Worm (Caenorhabditis elegans) whole organism, L4 larva: Measurements from ENCODE around the gene psr-1.

Experiments used
- D1046.2 ChIP-seq: fragments of 200-800 bp; sonication (Bioruptor generic); IDR thresholded peaks from 2 replicates; pipeline ENCODE4 v1.3.6; 2022; ENCODE audit warnings: missing genetic modification characterization, missing compliant biosample characterization
- F10B5.3 ChIP-seq: sonication (generic microtip); optimal IDR thresholded peaks from 2 replicates; lab custom pipeline; 2016; ENCODE audit warnings: mild to moderate bottlenecking, missing genetic modification characterization, missing compliant biosample characterization
- F49E8.2 ChIP-seq: sonication (generic microtip); optimal IDR thresholded peaks from 2 replicates; lab custom pipeline; 2016; ENCODE audit warnings: missing compliant biosample characterization, mild to moderate bottlenecking, missing genetic modification characterization, borderline replicate concordance
- T26A8.4 ChIP-seq: fragments of 200-800 bp; sonication (Bioruptor generic); IDR thresholded peaks from 2 replicates; pipeline ENCODE4 v1.3.6; 2022; ENCODE audit warnings: missing genetic modification characterization, missing compliant biosample characterization
- Y48G9A.11 ChIP-seq: fragments of 200-800 bp; sonication (Bioruptor generic); IDR thresholded peaks from 2 replicates; pipeline ENCODE4 v1.3.6; 2022; ENCODE audit warnings: missing genetic modification reagents, missing genetic modification characterization, missing compliant biosample characterization
- Y5F2A.4 ChIP-seq: fragments of 200-800 bp; sonication (Bioruptor generic); optimal IDR thresholded peaks from 2 replicates; lab custom pipeline; 2018; ENCODE audit warnings: mild to moderate bottlenecking, missing genetic modification characterization, missing compliant biosample characterization
- Y75B8A.6 ChIP-seq: fragments of 200-800 bp; sonication (Bioruptor generic); IDR thresholded peaks from 2 replicates; pipeline ENCODE4 v1.3.6; 2022; ENCODE audit warnings: missing genetic modification reagents, missing genetic modification characterization, missing compliant biosample characterization
- ZK546.5 ChIP-seq, 2 experiments: sonication (generic microtip); optimal IDR thresholded peaks; 2 replicates each; lab custom pipeline; 2017; ENCODE audit warnings: missing biosample characterization in 2 of 2, missing genetic modification characterization in 2 of 2
- aha-1 ChIP-seq: fragments of 150-350 bp; peaks from one replicate; lab custom pipeline; 2014; ENCODE audit warnings: missing biosample characterization, missing genetic modification characterization
- aly-2 ChIP-seq: sonication (generic microtip); optimal IDR thresholded peaks from 2 replicates; lab custom pipeline; 2018; ENCODE audit warnings: missing biosample characterization, missing genetic modification characterization
- ceh-20 ChIP-seq: fragments of 200-800 bp; sonication (Bioruptor generic); IDR thresholded peaks from 2 replicates; pipeline ENCODE4 v1.3.6; 2022; ENCODE audit warnings: missing genetic modification reagents, missing genetic modification characterization, missing compliant biosample characterization
- ceh-32 ChIP-seq: sonication (generic microtip); optimal IDR thresholded peaks from 2 replicates; lab custom pipeline; 2016; ENCODE audit warnings: mild to moderate bottlenecking, missing genetic modification characterization, missing compliant biosample characterization; ENCODE audit not compliant: poor library complexity
- ceh-44 ChIP-seq: fragments of 200-800 bp; sonication (Bioruptor generic); IDR thresholded peaks from 2 replicates; pipeline ENCODE4 v1.3.6; 2022; ENCODE audit warnings: missing genetic modification reagents, missing genetic modification characterization, missing compliant biosample characterization
- ceh-62 ChIP-seq: sonication (generic microtip); optimal IDR thresholded peaks from 2 replicates; lab custom pipeline; 2017; ENCODE audit warnings: missing biosample characterization, missing genetic modification characterization
- ctbp-1 ChIP-seq: fragments of 200-800 bp; sonication (Bioruptor generic); IDR thresholded peaks from 2 replicates; pipeline ENCODE4 v1.3.6; 2022; ENCODE audit warnings: missing genetic modification reagents, missing genetic modification characterization, missing compliant biosample characterization
- daf-8 ChIP-seq: fragments of 200-800 bp; sonication (Bioruptor generic); IDR thresholded peaks from 2 replicates; pipeline ENCODE4 v1.3.6; 2022; ENCODE audit warnings: missing genetic modification characterization, missing compliant biosample characterization
- dmd-8 ChIP-seq: fragments of 200-800 bp; sonication (Bioruptor generic); IDR thresholded peaks from 2 replicates; pipeline ENCODE4 v1.3.6; 2022; ENCODE audit warnings: missing genetic modification characterization, missing compliant biosample characterization
- egl-27 ChIP-seq: sonication (generic microtip); optimal IDR thresholded peaks from 3 replicates; lab custom pipeline; 2017; ENCODE audit warnings: missing biosample characterization, missing genetic modification reagents, missing genetic modification characterization
- egl-43 ChIP-seq: fragments of 200-800 bp; sonication (Bioruptor generic); IDR thresholded peaks from 2 replicates; pipeline ENCODE4 v1.3.6; 2022; ENCODE audit warnings: missing genetic modification reagents, missing genetic modification characterization, missing compliant biosample characterization
- gei-8 ChIP-seq: fragments of 200-800 bp; sonication (Bioruptor generic); optimal IDR thresholded peaks from 2 replicates; lab custom pipeline; 2018; ENCODE audit warnings: mild to moderate bottlenecking, missing genetic modification characterization, missing compliant biosample characterization
- hlh-11 ChIP-seq: fragments of 200-800 bp; sonication (Bioruptor generic); optimal IDR thresholded peaks from 2 replicates; lab custom pipeline; 2018; ENCODE audit warnings: mild to moderate bottlenecking, missing genetic modification characterization, missing compliant biosample characterization
- hlh-30 ChIP-seq: sonication (generic microtip); optimal IDR thresholded peaks from 2 replicates; lab custom pipeline; 2017; ENCODE audit warnings: antibody characterized with exemption, mild to moderate bottlenecking, missing genetic modification characterization, missing compliant biosample characterization; ENCODE audit not compliant: insufficient read depth
- lin-15B ChIP-seq: fragments of 150-350 bp; sonication (generic microtip); optimal IDR thresholded peaks from 3 replicates; lab custom pipeline; 2014; ENCODE audit warnings: missing biosample characterization, missing genetic modification characterization
- lin-38 ChIP-seq: fragments of 200-800 bp; sonication (Bioruptor generic); IDR thresholded peaks from 2 replicates; pipeline ENCODE4 v1.3.6; 2022; ENCODE audit warnings: missing genetic modification reagents, missing genetic modification characterization, missing compliant biosample characterization
- lsy-2 ChIP-seq, 2 experiments: fragments of 150-350 bp in 1 of 2; sonication (generic microtip) in 1 of 2; optimal IDR thresholded peaks; 2 replicates each; lab custom pipeline; 2014 to 2017; ENCODE audit warnings: missing biosample characterization in 2 of 2, missing genetic modification characterization in 2 of 2
- madf-5 ChIP-seq, 2 experiments: fragments of 200-800 bp; sonication (Bioruptor generic); IDR thresholded peaks; 2 replicates each; pipeline ENCODE4 v1.3.6; 2022; ENCODE audit warnings: missing compliant biosample characterization in 2 of 2, missing genetic modification characterization in 2 of 2
- madf-9 ChIP-seq: fragments of 200-800 bp; sonication (Bioruptor generic); conservative IDR thresholded peaks from 2 replicates; pipeline ENCODE4 v1.3.6; 2022; ENCODE audit warnings: missing genetic modification reagents, missing genetic modification characterization, missing compliant biosample characterization
- mdl-1 ChIP-seq, 2 experiments: fragments of 150-350 bp in 1 of 2; sonication (generic microtip) in 1 of 2; optimal IDR thresholded peaks; 2 replicates each; lab custom pipeline; 2014 to 2017; ENCODE audit warnings: missing biosample characterization in 2 of 2, missing genetic modification characterization in 2 of 2
- mdt-29 ChIP-seq: fragments of 200-800 bp; sonication (Bioruptor generic); IDR thresholded peaks from 2 replicates; pipeline ENCODE4 v1.3.6; 2022; ENCODE audit warnings: missing genetic modification reagents, missing genetic modification characterization, missing compliant biosample characterization
- nhr-11 ChIP-seq: fragments of 150-350 bp; optimal IDR thresholded peaks from 2 replicates; lab custom pipeline; 2014; ENCODE audit warnings: missing biosample characterization, missing genetic modification characterization
- nhr-237 ChIP-seq: sonication (generic microtip); optimal IDR thresholded peaks from 2 replicates; lab custom pipeline; 2017; ENCODE audit warnings: missing biosample characterization, missing genetic modification characterization
- nhr-28 ChIP-seq: fragments of 150-350 bp; optimal IDR thresholded peaks from 2 replicates; lab custom pipeline; 2014; ENCODE audit warnings: missing biosample characterization, missing genetic modification characterization
- nhr-48 ChIP-seq: sonication (generic microtip); optimal IDR thresholded peaks from 2 replicates; lab custom pipeline; 2016; ENCODE audit warnings: mild to moderate bottlenecking, missing genetic modification characterization, missing compliant biosample characterization
- nhr-6 ChIP-seq: fragments of 150-350 bp; optimal IDR thresholded peaks from 2 replicates; lab custom pipeline; 2014; ENCODE audit warnings: missing biosample characterization, missing genetic modification characterization
- nhr-76 ChIP-seq: fragments of 150-350 bp; optimal IDR thresholded peaks from 2 replicates; lab custom pipeline; 2014; ENCODE audit warnings: missing biosample characterization, missing genetic modification characterization
- pha-4 ChIP-seq, 2 experiments: fragments of 150-350 bp in 1 of 2; fragments of 200-800 bp in 1 of 2; sonication (Bioruptor generic) in 1 of 2; IDR thresholded peaks in 1 of 2; optimal IDR thresholded peaks in 1 of 2; 2 replicates each; pipeline versions ENCODE4 v1.3.6 to Lab custom; 2014 to 2022; ENCODE audit warnings: missing genetic modification characterization in 2 of 2, missing genetic modification reagents in 2 of 2, missing biosample characterization in 1 of 2, missing compliant biosample characterization in 1 of 2
- php-3 ChIP-seq: fragments of 200-800 bp; sonication (Bioruptor generic); IDR thresholded peaks from 2 replicates; pipeline ENCODE4 v1.3.6; 2022; ENCODE audit warnings: missing genetic modification reagents, missing genetic modification characterization, missing compliant biosample characterization
- pqm-1 ChIP-seq: sonication (generic microtip); optimal IDR thresholded peaks from 2 replicates; lab custom pipeline; 2017; ENCODE audit warnings: missing biosample characterization, missing genetic modification characterization
- saeg-2 ChIP-seq: fragments of 200-800 bp; sonication (Bioruptor generic); IDR thresholded peaks from 2 replicates; pipeline ENCODE4 v1.3.6; 2022; ENCODE audit warnings: missing genetic modification reagents, missing genetic modification characterization, missing compliant biosample characterization
- set-16 ChIP-seq: fragments of 200-800 bp; sonication (Bioruptor generic); IDR thresholded peaks from 2 replicates; pipeline ENCODE4 v1.3.6; 2022; ENCODE audit warnings: missing genetic modification reagents, missing genetic modification characterization, missing compliant biosample characterization
- spr-1 ChIP-seq: sonication (generic microtip); optimal IDR thresholded peaks from 2 replicates; lab custom pipeline; 2016; ENCODE audit warnings: mild to moderate bottlenecking, missing genetic modification characterization, missing compliant biosample characterization
- unc-130 ChIP-seq: sonication (generic microtip); optimal IDR thresholded peaks from 2 replicates; lab custom pipeline; 2016; ENCODE audit warnings: missing genetic modification reagents, missing genetic modification characterization, missing compliant biosample characterization
- unc-62 ChIP-seq, 3 experiments: fragments of 150-350 bp in 1 of 3; sonication (generic microtip); optimal IDR thresholded peaks in 2 of 3; peaks in 1 of 3; 1 replicate in 1 of 3; 2 replicates in 2 of 3; lab custom pipeline; 2014 to 2017; ENCODE audit warnings: missing biosample characterization in 3 of 3, missing genetic modification characterization in 3 of 3, missing genetic modification reagents in 3 of 3, missing genotype in 1 of 3
- zfp-2 ChIP-seq: sonication (generic microtip); optimal IDR thresholded peaks from 2 replicates; lab custom pipeline; 2016; ENCODE audit warnings: mild to moderate bottlenecking, missing genetic modification characterization, missing compliant biosample characterization
- zip-2 ChIP-seq: fragments of 150-350 bp; optimal IDR thresholded peaks from 2 replicates; lab custom pipeline; 2014; ENCODE audit warnings: missing biosample characterization, missing genetic modification characterization
- ztf-11 ChIP-seq: fragments of 150-350 bp; optimal IDR thresholded peaks from 2 replicates; lab custom pipeline; 2014; ENCODE audit warnings: missing biosample characterization, missing genetic modification characterization

psr-1 gene

DNA sequence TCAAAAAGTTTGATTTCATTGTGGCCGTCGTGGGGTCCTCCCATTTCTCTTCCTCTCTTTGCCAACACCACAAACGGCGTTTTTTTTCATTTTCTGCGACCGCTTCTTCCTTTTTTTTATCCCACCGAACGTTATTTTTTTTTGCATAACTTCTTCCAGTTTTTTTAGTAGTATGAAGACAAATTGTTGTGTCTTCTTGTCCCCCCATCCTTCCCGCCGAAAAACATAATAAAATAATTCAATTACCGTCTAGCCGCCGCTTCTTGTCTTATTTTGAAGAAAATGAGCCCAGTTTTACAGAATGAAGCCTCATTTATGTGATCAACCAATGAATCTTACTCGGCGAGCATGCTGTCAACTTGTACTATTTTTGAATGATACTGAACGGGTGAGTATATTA is 16.2 kb downstream of the psr-1 start, which contains the start of gene F29B9.12:
F29B9.12 (plus strand) TSS at position 301 of the 400 bp plus-strand sequence.
- TF ChIP-seq D1046.2 (GFP tag; lab: Robert Waterston, UW) (no peak), ceh-20 (GFP tag; lab: Robert Waterston, UW) (no peak)
- TF ChIP-seq, all 104 proteins: peak for 0

- TF ChIP-seq zfp-2 (tag; lab: Kevin White, UChicago) = no peak
- TF ChIP-seq hlh-30 = no peak
- no peak for TF ChIP-seq ztf-11 (tag; lab: Kevin White, UChicago)
- no peak for TF ChIP-seq pha-4 (GFP tag; IDR thresholded peaks at IDR 0.05; lab: Robert Waterston, UW)
- no peak for TF ChIP-seq pha-4 (tag; optimal IDR thresholded peaks at IDR 0.05; lab: Kevin White, UChicago)
- TF ChIP-seq T26A8.4 (GFP tag; lab: Robert Waterston, UW) = no peak
- no peak for TF ChIP-seq aly-2 (tag; lab: Kevin White, UChicago)
- no peak for TF ChIP-seq ceh-44 (GFP tag; lab: Robert Waterston, UW)
- no peak for TF ChIP-seq hlh-11 (tag; lab: Kevin White, UChicago)
- no peak for TF ChIP-seq ctbp-1 (GFP tag; lab: Robert Waterston, UW)
- TF ChIP-seq lin-15B (tag; lab: Kevin White, UChicago) = no peak
- TF ChIP-seq aha-1 = no peak
- TF ChIP-seq pqm-1 (tag; lab: Kevin White, UChicago) = no peak
- TF ChIP-seq nhr-28 (tag; lab: Kevin White, UChicago) = no peak
- TF ChIP-seq unc-62 (GFP tag; optimal IDR thresholded peaks at IDR 0.05 in 1 of 2; lab: Kevin White, UChicago) = no peak
- TF ChIP-seq unc-62 (tag; optimal IDR thresholded peaks at IDR 0.05; lab: Kevin White, UChicago) = no peak
- no peak for TF ChIP-seq lin-38 (GFP tag; lab: Robert Waterston, UW)
These were observed 20.3 kb downstream of the psr-1 start for ce11 chrIV:4673332-4673731.

- TF ChIP-seq php-3 (GFP tag; lab: Robert Waterston, UW) = no peak
- TF ChIP-seq ceh-62 = no peak
- TF ChIP-seq dmd-8 = no peak
- TF ChIP-seq madf-5 (GFP tag; IDR thresholded peaks at IDR 0.05; lab: Robert Waterston, UW) = no peak
- TF ChIP-seq lsy-2 (tag; optimal IDR thresholded peaks at IDR 0.05; lab: Kevin White, UChicago) = no peak
- TF ChIP-seq madf-9 (GFP tag; lab: Robert Waterston, UW) = no peak
- no peak for TF ChIP-seq unc-130 (GFP tag; lab: Kevin White, UChicago)
- TF ChIP-seq spr-1 (tag; lab: Kevin White, UChicago) = no peak
- TF ChIP-seq lin-38 (GFP tag; lab: Robert Waterston, UW) = no peak
- TF ChIP-seq set-16 (GFP tag; lab: Robert Waterston, UW) = no peak
- TF ChIP-seq nhr-6 = no peak
- no peak for TF ChIP-seq gei-8
- no peak for TF ChIP-seq egl-27
- no peak for TF ChIP-seq F10B5.3 (tag; lab: Kevin White, UChicago)
These were observed 21.3 kb downstream of the psr-1 start for ce11 chrIV:4674322-4674721.

ce11 chrIV:4678718-4679117 is 25.7 kb downstream of the psr-1 start, which contains the start of gene kin-36:
kin-36 (plus strand) TSS chrIV:4679018.
- TF ChIP-seq mdl-1 (tag; optimal IDR thresholded peaks at IDR 0.05; lab: Kevin White, UChicago) (no peak), ctbp-1 (GFP tag; lab: Robert Waterston, UW) (no peak), Y75B8A.6 (GFP tag; lab: Robert Waterston, UW) (no peak), nhr-237 (tag; lab: Kevin White, UChicago) (no peak), Y48G9A.11 (no peak), nhr-48 (tag; lab: Kevin White, UChicago) (no peak), ZK546.5 (tag; optimal IDR thresholded peaks at IDR 0.05; lab: Kevin White, UChicago) (no peak), nhr-76 (tag; lab: Kevin White, UChicago) (no peak), zip-2 (no peak), F49E8.2 (tag; lab: Kevin White, UChicago) (no peak), daf-8 (GFP tag; lab: Robert Waterston, UW) (no peak), Y5F2A.4 (GFP tag; lab: Kevin White, UChicago) (no peak), mdt-29 (GFP tag; lab: Robert Waterston, UW) (no peak), ceh-32 (tag; lab: Kevin White, UChicago) (no peak), egl-43 (GFP tag; lab: Robert Waterston, UW) (no peak), saeg-2 (GFP tag; lab: Robert Waterston, UW) (no peak), nhr-11 (tag; lab: Kevin White, UChicago) (no peak)
